Worm (Caenorhabditis elegans) whole organism, young adult: ENCODE data around the gene nspb-12.

Source experiments
- B0261.1 ChIP-seq: sonication (generic microtip); optimal IDR thresholded peaks from 2 replicates; lab custom pipeline; 2016; ENCODE audit warnings: mild to moderate bottlenecking, missing genetic modification characterization, moderate library complexity, missing compliant biosample characterization
- C06A6.2 ChIP-seq: fragments of 200-800 bp; sonication (Bioruptor generic); conservative IDR thresholded peaks from 2 replicates; pipeline ENCODE4 v1.3.6; 2022; ENCODE audit warnings: missing genetic modification characterization, missing compliant biosample characterization
- C17E4.6 ChIP-seq: fragments of 200-800 bp; sonication (Bioruptor generic); IDR thresholded peaks from 2 replicates; pipeline ENCODE4 v1.3.6; 2022; ENCODE audit warnings: missing genetic modification reagents, missing genetic modification characterization, missing compliant biosample characterization
- D2030.7 ChIP-seq: fragments of 200-800 bp; sonication (Bioruptor generic); IDR thresholded peaks from 2 replicates; pipeline ENCODE4 v1.3.6; 2022; ENCODE audit warnings: missing genetic modification reagents, missing genetic modification characterization, missing compliant biosample characterization
- F10E7.11 ChIP-seq: sonication (generic microtip); optimal IDR thresholded peaks from 2 replicates; lab custom pipeline; 2017; ENCODE audit warnings: mild to moderate bottlenecking, missing genetic modification characterization, moderate library complexity, missing compliant biosample characterization
- F23B12.7 ChIP-seq: sonication (generic microtip); optimal IDR thresholded peaks from 2 replicates; lab custom pipeline; 2017; ENCODE audit warnings: missing genetic modification characterization, mild to moderate bottlenecking, missing compliant biosample characterization, antibody characterized with exemption, moderate library complexity; ENCODE audit not compliant: insufficient read depth
- F57C9.4 ChIP-seq: sonication (generic microtip); optimal IDR thresholded peaks from 2 replicates; lab custom pipeline; 2017; ENCODE audit warnings: mild to moderate bottlenecking, missing genetic modification characterization, missing compliant biosample characterization
- K11D2.4 ChIP-seq: fragments of 200-800 bp; sonication (Bioruptor generic); IDR thresholded peaks from 2 replicates; pipeline ENCODE4 v1.3.6; 2022; ENCODE audit warnings: missing genetic modification reagents, missing genetic modification characterization, missing compliant biosample characterization
- Y67H2A.10 ChIP-seq: fragments of 200-800 bp; sonication (Bioruptor generic); conservative IDR thresholded peaks from 2 replicates; pipeline ENCODE4 v1.3.6; 2022; ENCODE audit warnings: missing genetic modification reagents, missing genetic modification characterization, missing compliant biosample characterization
- Y95B8A.8 ChIP-seq: fragments of 200-800 bp; sonication (Bioruptor generic); IDR thresholded peaks from 2 replicates; pipeline ENCODE4 v1.3.6; 2022; ENCODE audit warnings: missing genetic modification reagents, missing genetic modification characterization, missing compliant biosample characterization
- ZK185.1 ChIP-seq: sonication (generic microtip); optimal IDR thresholded peaks from 2 replicates; lab custom pipeline; 2016; ENCODE audit warnings: mild to moderate bottlenecking, missing genetic modification characterization, missing compliant biosample characterization; ENCODE audit not compliant: poor library complexity, severe bottlenecking
- akir-1 ChIP-seq: fragments of 200-800 bp; sonication (Bioruptor generic); optimal IDR thresholded peaks from 2 replicates; lab custom pipeline; 2018; ENCODE audit warnings: mild to moderate bottlenecking, missing genetic modification characterization, moderate library complexity, missing compliant biosample characterization
- aptf-3 ChIP-seq: fragments of 200-800 bp; sonication (Bioruptor generic); IDR thresholded peaks from 2 replicates; pipeline ENCODE4 v1.3.6; 2022; ENCODE audit warnings: missing genetic modification characterization, missing compliant biosample characterization
- atf-7 ChIP-seq: sonication (generic microtip); optimal IDR thresholded peaks from 2 replicates; lab custom pipeline; 2017; ENCODE audit warnings: mild to moderate bottlenecking, missing genetic modification characterization, missing compliant biosample characterization
- athp-1 ChIP-seq: sonication (generic microtip); optimal IDR thresholded peaks from 2 replicates; lab custom pipeline; 2017; ENCODE audit warnings: mild to moderate bottlenecking, missing genetic modification characterization, missing compliant biosample characterization
- bed-2 ChIP-seq: fragments of 200-800 bp; sonication (Bioruptor generic); IDR thresholded peaks from 2 replicates; pipeline ENCODE4 v1.3.6; 2022; ENCODE audit warnings: missing genetic modification reagents, missing genetic modification characterization, missing compliant biosample characterization
- ceh-58 ChIP-seq: fragments of 200-800 bp; sonication (Bioruptor generic); IDR thresholded peaks from 2 replicates; pipeline ENCODE4 v1.3.6; 2022; ENCODE audit warnings: missing genetic modification characterization, missing compliant biosample characterization
- ceh-79 ChIP-seq: sonication (generic microtip); optimal IDR thresholded peaks from 2 replicates; lab custom pipeline; 2017; ENCODE audit warnings: mild to moderate bottlenecking, missing genetic modification characterization, missing compliant biosample characterization
- dox-1 ChIP-seq: fragments of 200-800 bp; sonication (Bioruptor generic); IDR thresholded peaks from 2 replicates; pipeline ENCODE4 v1.3.6; 2022; ENCODE audit warnings: missing genetic modification reagents, missing genetic modification characterization, missing compliant biosample characterization
- dpff-1 ChIP-seq: sonication (generic microtip); optimal IDR thresholded peaks from 2 replicates; lab custom pipeline; 2017; ENCODE audit warnings: mild to moderate bottlenecking, missing genetic modification characterization, missing compliant biosample characterization
- egl-18 ChIP-seq: fragments of 200-800 bp; sonication (Bioruptor generic); IDR thresholded peaks from 2 replicates; pipeline ENCODE4 v1.3.6; 2022; ENCODE audit warnings: missing genetic modification reagents, missing genetic modification characterization, missing compliant biosample characterization
- egl-44 ChIP-seq: fragments of 200-800 bp; sonication (Bioruptor generic); IDR thresholded peaks from 2 replicates; pipeline ENCODE4 v1.3.6; 2022; ENCODE audit warnings: missing genetic modification reagents, missing genetic modification characterization, missing compliant biosample characterization
- ekl-4 ChIP-seq: fragments of 200-800 bp; sonication (Bioruptor generic); IDR thresholded peaks from 2 replicates; pipeline ENCODE4 v1.3.6; 2022; ENCODE audit warnings: missing genetic modification reagents, missing genetic modification characterization, missing compliant biosample characterization
- fkh-3 ChIP-seq: sonication (generic microtip); optimal IDR thresholded peaks from 2 replicates; lab custom pipeline; 2016; ENCODE audit warnings: mild to moderate bottlenecking, missing genetic modification characterization, missing compliant biosample characterization
- hlh-26 ChIP-seq: fragments of 200-800 bp; sonication (Bioruptor generic); conservative IDR thresholded peaks from 2 replicates; pipeline ENCODE4 v1.3.6; 2022; ENCODE audit warnings: missing genetic modification reagents, missing genetic modification characterization, missing compliant biosample characterization
- hmg-1.2 ChIP-seq: fragments of 200-800 bp; sonication (Bioruptor generic); IDR thresholded peaks from 2 replicates; pipeline ENCODE4 v1.3.6; 2022; ENCODE audit warnings: missing genetic modification reagents, missing genetic modification characterization, missing compliant biosample characterization
- hrde-1 ChIP-seq: sonication (generic microtip); optimal IDR thresholded peaks from 2 replicates; lab custom pipeline; 2016; ENCODE audit warnings: missing genetic modification characterization, mild to moderate bottlenecking, missing compliant biosample characterization, moderate library complexity, missing genotype, missing genetic modification reagents, borderline replicate concordance
- lag-1 ChIP-seq: fragments of 200-800 bp; sonication (Bioruptor generic); IDR thresholded peaks from 2 replicates; pipeline ENCODE4 v1.3.6; 2022; ENCODE audit warnings: missing genetic modification reagents, missing genetic modification characterization, missing compliant biosample characterization
- let-526 ChIP-seq: fragments of 200-800 bp; sonication (Bioruptor generic); IDR thresholded peaks from 2 replicates; pipeline ENCODE4 v1.3.6; 2022; ENCODE audit warnings: missing genetic modification reagents, missing genetic modification characterization, missing compliant biosample characterization
- lin-40 ChIP-seq: sonication (generic microtip); optimal IDR thresholded peaks from 2 replicates; lab custom pipeline; 2016; ENCODE audit warnings: missing genetic modification characterization, mild to moderate bottlenecking, missing compliant biosample characterization, missing genotype, missing genetic modification reagents
- lsl-1 ChIP-seq: fragments of 200-800 bp; sonication (Bioruptor generic); optimal IDR thresholded peaks from 2 replicates; lab custom pipeline; 2018; ENCODE audit warnings: mild to moderate bottlenecking, missing genetic modification characterization, moderate library complexity, missing compliant biosample characterization
- lsy-27 ChIP-seq: sonication (generic microtip); optimal IDR thresholded peaks from 2 replicates; lab custom pipeline; 2017; ENCODE audit warnings: missing genetic modification characterization, mild to moderate bottlenecking, missing compliant biosample characterization, antibody characterized with exemption, missing genotype, borderline replicate concordance; ENCODE audit not compliant: insufficient read depth
- madf-10 ChIP-seq: sonication (generic microtip); optimal IDR thresholded peaks from 2 replicates; lab custom pipeline; 2016; ENCODE audit warnings: mild to moderate bottlenecking, missing genetic modification characterization, missing compliant biosample characterization
- mes-4 ChIP-seq: sonication (generic microtip); optimal IDR thresholded peaks from 2 replicates; lab custom pipeline; 2016; ENCODE audit warnings: missing genotype, missing genetic modification characterization, missing compliant biosample characterization
- mxl-1 ChIP-seq: sonication (generic microtip); optimal IDR thresholded peaks from 2 replicates; lab custom pipeline; 2016; ENCODE audit warnings: missing genetic modification characterization, missing compliant biosample characterization
- nfya-1 ChIP-seq: sonication (generic microtip); optimal IDR thresholded peaks from 2 replicates; lab custom pipeline; 2017; ENCODE audit warnings: antibody characterized with exemption, missing compliant biosample characterization, missing genetic modification characterization, borderline replicate concordance; ENCODE audit not compliant: insufficient read depth
- pbrm-1 ChIP-seq: fragments of 200-800 bp; sonication (Bioruptor generic); IDR thresholded peaks from 2 replicates; pipeline ENCODE4 v1.3.6; 2022; ENCODE audit warnings: missing genetic modification reagents, missing genetic modification characterization, missing compliant biosample characterization
- pha-4 ChIP-seq: fragments of 150-350 bp; sonication (generic microtip); optimal IDR thresholded peaks from 2 replicates; lab custom pipeline; 2014; ENCODE audit warnings: missing biosample characterization, missing genetic modification reagents, missing genetic modification characterization
- sdz-38 ChIP-seq: sonication (generic microtip); optimal IDR thresholded peaks from 2 replicates; lab custom pipeline; 2016; ENCODE audit warnings: missing genotype, missing genetic modification characterization, missing compliant biosample characterization
- sea-2 ChIP-seq: fragments of 200-800 bp; sonication (Bioruptor generic); IDR thresholded peaks from 2 replicates; pipeline ENCODE4 v1.3.6; 2022; ENCODE audit warnings: missing genetic modification characterization, missing compliant biosample characterization
- snpc-1.1 ChIP-seq: sonication (generic microtip); optimal IDR thresholded peaks from 2 replicates; lab custom pipeline; 2017; ENCODE audit warnings: missing genetic modification characterization, mild to moderate bottlenecking, missing compliant biosample characterization, antibody characterized with exemption, moderate library complexity, missing genotype, missing genetic modification reagents; ENCODE audit not compliant: insufficient read depth
- tlf-1 ChIP-seq: fragments of 200-800 bp; sonication (Bioruptor generic); optimal IDR thresholded peaks from 2 replicates; lab custom pipeline; 2018; ENCODE audit warnings: mild to moderate bottlenecking, missing genetic modification characterization, missing compliant biosample characterization
- unc-62 ChIP-seq: fragments of 150-350 bp; optimal IDR thresholded peaks from 2 replicates; lab custom pipeline; 2014; ENCODE audit warnings: missing biosample characterization, missing genetic modification reagents, missing genetic modification characterization
- xnd-1 ChIP-seq: sonication (generic microtip); optimal IDR thresholded peaks from 2 replicates; lab custom pipeline; 2016; ENCODE audit warnings: missing genotype, missing genetic modification reagents, missing genetic modification characterization, missing compliant biosample characterization
- zim-3 ChIP-seq: sonication (generic microtip); optimal IDR thresholded peaks from 2 replicates; lab custom pipeline; 2017; ENCODE audit warnings: mild to moderate bottlenecking, missing genetic modification characterization, moderate library complexity, missing compliant biosample characterization
- ztf-22 ChIP-seq: fragments of 200-800 bp; sonication (Bioruptor generic); optimal IDR thresholded peaks from 2 replicates; lab custom pipeline; 2018; ENCODE audit warnings: mild to moderate bottlenecking, missing genetic modification characterization, moderate library complexity, missing compliant biosample characterization
- ztf-26 ChIP-seq: sonication (generic microtip); optimal IDR thresholded peaks from 2 replicates; lab custom pipeline; 2017; ENCODE audit warnings: missing genetic modification characterization, missing compliant biosample characterization
- ztf-6 ChIP-seq: fragments of 200-800 bp; sonication (Bioruptor generic); IDR thresholded peaks from 2 replicates; pipeline ENCODE4 v1.3.6; 2022; ENCODE audit warnings: missing genetic modification reagents, missing genetic modification characterization, missing compliant biosample characterization

nspb-12 gene

ce11 chrIII:5601999-5602398 is 33.4 kb upstream of the nspb-12 start (continued):
- TF ChIP-seq sdz-38 (tag; lab: Kevin White, UChicago) (no peak), akir-1 (no peak), ceh-58 (no peak), pbrm-1 (GFP tag; lab: Robert Waterston, UW) (peak; percentile 85), dpff-1 (tag; lab: Kevin White, UChicago) (peak; percentile 78), ztf-6 (GFP tag; lab: Robert Waterston, UW) (0 out of 2 replicates have a peak, but pooled peaks have one; percentile 31), pha-4 (no peak), ztf-22 (GFP tag; lab: Kevin White, UChicago) (peak; percentile 71), lag-1 (GFP tag; lab: Robert Waterston, UW) (no peak), mes-4 (tag; lab: Kevin White, UChicago) (peak; percentile 87), lsy-27 (tag; lab: Kevin White, UChicago) (no peak), atf-7 (tag; lab: Kevin White, UChicago) (peak; percentile 76), D2030.7 (GFP tag; lab: Robert Waterston, UW) (peak; percentile 70), K11D2.4 (0 out of 2 replicates have a peak, but pooled peaks have one; percentile 49), lin-40 (peak; percentile 80), ekl-4 (GFP tag; lab: Robert Waterston, UW) (peak; percentile 77; the same call in 1 of the 2 replicates), nfya-1 (no peak), F23B12.7 (tag; lab: Kevin White, UChicago) (peak; percentile 91), B0261.1 (peak; percentile 89), egl-18 (GFP tag; lab: Robert Waterston, UW) (peak; percentile 79; the same call in 1 of the 2 replicates), let-526 (no peak), hlh-26 (GFP tag; lab: Robert Waterston, UW) (no peak), madf-10 (tag; lab: Kevin White, UChicago) (peak; percentile 83), C06A6.2 (GFP tag; lab: Robert Waterston, UW) (no peak), Y95B8A.8 (GFP tag; lab: Robert Waterston, UW) (peak; percentile 71; the same call in 1 of the 2 replicates), bed-2 (0 out of 2 replicates have a peak, but pooled peaks have one; percentile 46), sea-2 (GFP tag; lab: Robert Waterston, UW) (no peak), F57C9.4 (tag; lab: Kevin White, UChicago) (peak; percentile 57), dox-1 (GFP tag; lab: Robert Waterston, UW) (peak; percentile 84), mxl-1 (peak; percentile 73), C17E4.6 (GFP tag; lab: Robert Waterston, UW) (peak; percentile 73; the same call in 1 of the 2 replicates), egl-44 (GFP tag; lab: Robert Waterston, UW) (peak; percentile 82; the same call in 1 of the 2 replicates), ceh-79 (tag; lab: Kevin White, UChicago) (peak; percentile 65), fkh-3 (peak; percentile 59), unc-62 (no peak), aptf-3 (GFP tag; lab: Robert Waterston, UW) (peak; percentile 64; the same call in 1 of the 2 replicates), F10E7.11 (peak; percentile 81), hrde-1 (peak; percentile 77), athp-1 (tag; lab: Kevin White, UChicago) (peak; percentile 93), hmg-1.2 (GFP tag; lab: Robert Waterston, UW) (peak; percentile 70), ztf-26 (peak; percentile 77), tlf-1 (peak; percentile 74), ZK185.1 (tag; lab: Kevin White, UChicago) (peak; percentile 86), lsl-1 (GFP tag; lab: Kevin White, UChicago) (peak; percentile 78), zim-3 (tag; lab: Kevin White, UChicago) (peak; percentile 87), xnd-1 (tag; lab: Kevin White, UChicago) (no peak), snpc-1.1 (tag; lab: Kevin White, UChicago) (peak; percentile 57), Y67H2A.10 (GFP tag; lab: Robert Waterston, UW) (no peak)
